Worm (Caenorhabditis elegans) whole organism, late embryonic: ENCODE data around the gene twk-14.

Source experiments
- F13H6.1 ChIP-seq: sonication (generic microtip); optimal IDR thresholded peaks from 2 replicates; lab custom pipeline; 2016; ENCODE audit warnings: missing genetic modification characterization, missing compliant biosample characterization
- K02D7.2 ChIP-seq: sonication (generic microtip); optimal IDR thresholded peaks from 2 replicates; lab custom pipeline; 2017; ENCODE audit warnings: mild to moderate bottlenecking, missing genetic modification characterization, missing compliant biosample characterization
- Y22D7AL.16 ChIP-seq: sonication (generic microtip); optimal IDR thresholded peaks from 2 replicates; lab custom pipeline; 2016; ENCODE audit warnings: missing genetic modification characterization, missing compliant biosample characterization
- ahr-1 ChIP-seq: sonication (generic microtip); optimal IDR thresholded peaks from 2 replicates; lab custom pipeline; 2016; ENCODE audit warnings: missing genetic modification characterization, missing compliant biosample characterization
- ama-1 ChIP-seq: fragments of 150-350 bp; optimal IDR thresholded peaks from 2 replicates; lab custom pipeline; 2014
- ceh-2 ChIP-seq: sonication (generic microtip); optimal IDR thresholded peaks from 2 replicates; lab custom pipeline; 2016; ENCODE audit warnings: missing genotype, missing genetic modification characterization, missing compliant biosample characterization
- ceh-22 ChIP-seq: sonication (generic microtip); optimal IDR thresholded peaks from 2 replicates; lab custom pipeline; 2017; ENCODE audit warnings: missing biosample characterization, missing genetic modification characterization
- ceh-24 ChIP-seq: sonication (generic microtip); optimal IDR thresholded peaks from 2 replicates; lab custom pipeline; 2016; ENCODE audit warnings: mild to moderate bottlenecking, missing genetic modification characterization, missing compliant biosample characterization
- ceh-30 ChIP-seq: fragments of 150-350 bp; optimal IDR thresholded peaks from 2 replicates; lab custom pipeline; 2014; ENCODE audit warnings: missing biosample characterization, missing genetic modification characterization
- ceh-31 ChIP-seq: sonication (generic microtip); optimal IDR thresholded peaks from 2 replicates; lab custom pipeline; 2016; ENCODE audit warnings: missing genetic modification characterization, missing compliant biosample characterization
- ceh-34 ChIP-seq: sonication (generic microtip); optimal IDR thresholded peaks from 2 replicates; lab custom pipeline; 2016; ENCODE audit warnings: mild to moderate bottlenecking, missing genetic modification characterization, missing compliant biosample characterization
- ceh-45 ChIP-seq: fragments of 200-800 bp; sonication (Bioruptor generic); IDR thresholded peaks from 2 replicates; pipeline ENCODE4 v1.3.6; 2022; ENCODE audit warnings: missing genetic modification reagents, missing genetic modification characterization, missing compliant biosample characterization
- dmd-4 ChIP-seq: sonication (generic microtip); optimal IDR thresholded peaks from 2 replicates; lab custom pipeline; 2016; ENCODE audit warnings: borderline replicate concordance, missing genetic modification characterization, missing compliant biosample characterization
- elt-2 ChIP-seq: sonication (generic microtip); optimal IDR thresholded peaks from 2 replicates; lab custom pipeline; 2016; ENCODE audit warnings: missing genetic modification reagents, missing genetic modification characterization, missing compliant biosample characterization
- elt-4 ChIP-seq: sonication (generic microtip); optimal IDR thresholded peaks from 2 replicates; lab custom pipeline; 2016; ENCODE audit warnings: missing genetic modification characterization, missing compliant biosample characterization
- ets-4 ChIP-seq: sonication (generic microtip); optimal IDR thresholded peaks from 2 replicates; lab custom pipeline; 2016; ENCODE audit warnings: missing genetic modification characterization, missing compliant biosample characterization
- eyg-1 ChIP-seq: sonication (generic microtip); optimal IDR thresholded peaks from 2 replicates; lab custom pipeline; 2016; ENCODE audit warnings: missing genotype, missing genetic modification characterization, missing compliant biosample characterization
- gmeb-2 ChIP-seq: sonication (generic microtip); optimal IDR thresholded peaks from 2 replicates; lab custom pipeline; 2016; ENCODE audit warnings: missing genetic modification characterization, inconsistent platforms, missing compliant biosample characterization
- hlh-15 ChIP-seq: sonication (generic microtip); optimal IDR thresholded peaks from 2 replicates; lab custom pipeline; 2016; ENCODE audit warnings: missing genetic modification characterization, missing compliant biosample characterization
- hlh-30 ChIP-seq: sonication (generic microtip); optimal IDR thresholded peaks from 2 replicates; lab custom pipeline; 2017; ENCODE audit warnings: antibody characterized with exemption, missing genetic modification characterization, missing compliant biosample characterization; ENCODE audit not compliant: insufficient read depth
- lim-6 ChIP-seq: sonication (generic microtip); optimal IDR thresholded peaks from 2 replicates; lab custom pipeline; 2016; ENCODE audit warnings: missing genetic modification characterization, missing compliant biosample characterization
- madf-2 ChIP-seq: sonication (generic microtip); optimal IDR thresholded peaks from 2 replicates; lab custom pipeline; 2017; ENCODE audit warnings: missing genetic modification characterization, missing compliant biosample characterization
- nfya-1 ChIP-seq: sonication (generic microtip); optimal IDR thresholded peaks from 2 replicates; lab custom pipeline; 2017; ENCODE audit warnings: missing genetic modification characterization, mild to moderate bottlenecking, missing compliant biosample characterization, antibody characterized with exemption, moderate library complexity
- nhr-232 ChIP-seq: sonication (generic microtip); optimal IDR thresholded peaks from 2 replicates; lab custom pipeline; 2016; ENCODE audit warnings: missing genetic modification characterization, missing compliant biosample characterization
- pax-1 ChIP-seq: fragments of 150-350 bp; optimal IDR thresholded peaks from 2 replicates; lab custom pipeline; 2014; ENCODE audit warnings: missing biosample characterization, missing genetic modification characterization
- pha-2 ChIP-seq: sonication (generic microtip); optimal IDR thresholded peaks from 2 replicates; lab custom pipeline; 2017; ENCODE audit warnings: mild to moderate bottlenecking, missing genetic modification characterization, missing compliant biosample characterization
- pqm-1 ChIP-seq: sonication (generic microtip); optimal IDR thresholded peaks from 2 replicates; lab custom pipeline; 2016; ENCODE audit warnings: missing genetic modification characterization, missing compliant biosample characterization
- pros-1 ChIP-seq: fragments of 150-350 bp; optimal IDR thresholded peaks from 2 replicates; lab custom pipeline; 2014; ENCODE audit warnings: missing biosample characterization, missing genetic modification reagents, missing genetic modification characterization
- ref-2 ChIP-seq: sonication (generic microtip); optimal IDR thresholded peaks from 2 replicates; lab custom pipeline; 2016; ENCODE audit warnings: missing genetic modification characterization, missing compliant biosample characterization
- sdc-2 ChIP-seq: sonication (generic microtip); optimal IDR thresholded peaks from 2 replicates; lab custom pipeline; 2016; ENCODE audit warnings: missing genotype, missing genetic modification characterization, missing compliant biosample characterization
- sox-4 ChIP-seq: sonication (generic microtip); optimal IDR thresholded peaks from 2 replicates; lab custom pipeline; 2017; ENCODE audit warnings: mild to moderate bottlenecking, missing genetic modification characterization, inconsistent platforms, missing compliant biosample characterization
- unc-3 ChIP-seq, 2 experiments: fragments of 200-800 bp in 1 of 2; sonication (Bioruptor generic) in 1 of 2; sonication (generic microtip) in 1 of 2; conservative IDR thresholded peaks in 1 of 2; optimal IDR thresholded peaks in 1 of 2; 2 replicates each; pipeline versions ENCODE4 v1.3.6 to Lab custom; 2016 to 2022; ENCODE audit warnings: missing compliant biosample characterization in 2 of 2, missing genetic modification characterization in 2 of 2, missing genetic modification reagents in 1 of 2
- unc-42 ChIP-seq: sonication (generic microtip); optimal IDR thresholded peaks from 2 replicates; lab custom pipeline; 2016; ENCODE audit warnings: missing genotype, missing genetic modification characterization, missing compliant biosample characterization
- unc-86 ChIP-seq: sonication (generic microtip); optimal IDR thresholded peaks from 2 replicates; lab custom pipeline; 2016; ENCODE audit warnings: missing genetic modification characterization, missing compliant biosample characterization
- zip-5 ChIP-seq: sonication (generic microtip); optimal IDR thresholded peaks from 2 replicates; lab custom pipeline; 2016; ENCODE audit warnings: missing genetic modification characterization, missing compliant biosample characterization
- ztf-16 ChIP-seq: sonication (generic microtip); optimal IDR thresholded peaks from 2 replicates; lab custom pipeline; 2017; ENCODE audit warnings: missing genetic modification characterization, missing compliant biosample characterization

Gene twk-14

ce11 chrV:12432111-12432510 lies 36.6 kb upstream of the twk-14 start, which contains the start of gene C54D10.13:
Gene C54D10.13, minus strand, starts transcription at chrV:12432289.
- TF ChIP-seq pha-2 (tag; lab: Kevin White, UChicago) (no peak), ceh-34 (no peak), hlh-15 (tag; lab: Kevin White, UChicago) (no peak), ztf-16 (tag; lab: Kevin White, UChicago) (no peak), madf-2 (tag; lab: Kevin White, UChicago) (no peak), ref-2 (tag; lab: Kevin White, UChicago) (no peak), K02D7.2 (tag; lab: Kevin White, UChicago) (no peak), ceh-24 (no peak), ama-1 (lab: Kevin White, UChicago) (no peak), ets-4 (tag; lab: Kevin White, UChicago) (no peak), elt-4 (tag; lab: Kevin White, UChicago) (no peak)

- no peak for TF ChIP-seq madf-2 (tag; lab: Kevin White, UChicago)
- no peak for TF ChIP-seq sox-4
- TF ChIP-seq ets-4 (tag; lab: Kevin White, UChicago): no peak
- TF ChIP-seq ahr-1 (tag; lab: Kevin White, UChicago): no peak
- TF ChIP-seq ceh-30: no peak
- no peak for TF ChIP-seq ceh-34
- no peak for TF ChIP-seq pax-1 (tag; lab: Kevin White, UChicago)
- TF ChIP-seq eyg-1 (tag; lab: Kevin White, UChicago): no peak
- TF ChIP-seq nfya-1 (tag; lab: Kevin White, UChicago): no peak
- TF ChIP-seq F13H6.1 (tag; lab: Kevin White, UChicago): no peak
Observed at ce11 chrV:12429039-12429438, 33.5 kb upstream of the twk-14 start, which contains the start of gene C54D10.5. Gene C54D10.5, plus strand, starts transcription at chrV:12429339.

ce11 chrV:12427826-12428225 lies 32.3 kb upstream of the twk-14 start:
- no peak for TF ChIP-seq pros-1 (tag; lab: Kevin White, UChicago)
- TF ChIP-seq ceh-2 (tag; lab: Kevin White, UChicago): no peak
- TF ChIP-seq ceh-22 (tag; lab: Kevin White, UChicago): no peak
- TF ChIP-seq hlh-30 (tag; lab: Kevin White, UChicago): no peak
- TF ChIP-seq ama-1 (lab: Kevin White, UChicago): no peak
- TF ChIP-seq pqm-1: no peak

ce11 chrV:12421360-12421759 lies 25.9 kb upstream of the twk-14 start:
- TF ChIP-seq ceh-31 (peak; percentile 62), ets-4 (tag; lab: Kevin White, UChicago) (no peak), unc-86 (tag; lab: Kevin White, UChicago) (no peak), unc-3 (GFP tag; conservative IDR thresholded peaks at IDR 0.05; lab: Robert Waterston, UW) (no peak), unc-3 (tag; optimal IDR thresholded peaks at IDR 0.05; lab: Kevin White, UChicago) (no peak), ztf-16 (tag; lab: Kevin White, UChicago) (no peak), gmeb-2 (tag; lab: Kevin White, UChicago) (no peak), lim-6 (tag; lab: Kevin White, UChicago) (no peak), hlh-30 (tag; lab: Kevin White, UChicago) (no peak), unc-42 (tag; lab: Kevin White, UChicago) (peak; percentile 53), ahr-1 (tag; lab: Kevin White, UChicago) (no peak)

- TF ChIP-seq ceh-45 (GFP tag; lab: Robert Waterston, UW) (no peak), nfya-1 (tag; lab: Kevin White, UChicago) (no peak), lim-6 (tag; lab: Kevin White, UChicago) (no peak), zip-5 (tag; lab: Kevin White, UChicago) (no peak), dmd-4 (no peak), ref-2 (tag; lab: Kevin White, UChicago) (no peak), ahr-1 (tag; lab: Kevin White, UChicago) (no peak), eyg-1 (tag; lab: Kevin White, UChicago) (no peak), unc-42 (tag; lab: Kevin White, UChicago) (no peak), pros-1 (tag; lab: Kevin White, UChicago) (no peak), sox-4 (no peak), pax-1 (tag; lab: Kevin White, UChicago) (no peak), Y22D7AL.16 (no peak), gmeb-2 (tag; lab: Kevin White, UChicago) (no peak), nhr-232 (no peak), elt-2 (tag; lab: Kevin White, UChicago) (no peak), sdc-2 (no peak)
Observed at ce11 chrV:12420843-12421242, 25.3 kb upstream of the twk-14 start, which contains the start of gene C54D10.4. Gene C54D10.4, minus strand, starts transcription at chrV:12420943.
